Worm (Caenorhabditis elegans): ENCODE results near the gene srg-15.

srg-15 gene

ce11 chrII:8744555-8745448, 34.6 kb upstream of the srg-15 start:
- no peak for TF ChIP-seq lsy-2 (tag; optimal IDR thresholded peaks at IDR 0.05)
- no peak for TF ChIP-seq mep-1 (tag; optimal IDR thresholded peaks at IDR 0.05)
- no peak for TF ChIP-seq tbx-8 (GFP tag; optimal IDR thresholded peaks at IDR 0.05)
- no peak for TF ChIP-seq unc-39 (tag; optimal IDR thresholded peaks at IDR 0.05)
- TF ChIP-seq nhr-28 (tag; optimal IDR thresholded peaks at IDR 0.05): no peak
- no peak for TF ChIP-seq lin-32 (GFP tag; optimal IDR thresholded peaks at IDR 0.05)
- TF ChIP-seq pha-4 (tag; optimal IDR thresholded peaks at IDR 0.05): no peak
- no peak for TF ChIP-seq bed-3 (GFP tag; optimal IDR thresholded peaks at IDR 0.05)
- no peak for TF ChIP-seq cnd-1 (tag; optimal IDR thresholded peaks at IDR 0.05)
- TF ChIP-seq sptf-1 (tag; optimal IDR thresholded peaks at IDR 0.05): no peak
- TF ChIP-seq snpc-4 (tag; optimal IDR thresholded peaks at IDR 0.05): no peak
- TF ChIP-seq drap-1 (GFP tag; optimal IDR thresholded peaks at IDR 0.05): no peak
- TF ChIP-seq hlh-1 (tag; optimal IDR thresholded peaks at IDR 0.05): no peak

- peak; percentile 29 for TF ChIP-seq unc-120 (tag; optimal IDR thresholded peaks at IDR 0.05; ENCODE audit: poor library complexity, severe bottlenecking)
- no peak for TF ChIP-seq ceh-83 (GFP tag; optimal IDR thresholded peaks at IDR 0.05)
Observed at ce11 chrII:8743379-8744173, 33.4 kb upstream of the srg-15 start, which contains the start of gene mak-1. mak-1 (plus strand) TSS chrII:8744071.

ce11 chrII:8742972-8743371, 32.8 kb upstream of the srg-15 start:
- no peak for TF ChIP-seq unc-120 (tag; optimal IDR thresholded peaks at IDR 0.05; ENCODE audit: poor library complexity, severe bottlenecking)
- TF ChIP-seq mep-1 (tag; optimal IDR thresholded peaks at IDR 0.05): no peak
- no peak for TF ChIP-seq hlh-1 (tag; optimal IDR thresholded peaks at IDR 0.05)
- TF ChIP-seq unc-39 (tag; optimal IDR thresholded peaks at IDR 0.05): no peak
- TF ChIP-seq nhr-2 (tag; optimal IDR thresholded peaks at IDR 0.05): no peak
- TF ChIP-seq drap-1 (GFP tag; optimal IDR thresholded peaks at IDR 0.05): no peak
- TF ChIP-seq bed-3 (GFP tag; optimal IDR thresholded peaks at IDR 0.05): no peak
- no peak for TF ChIP-seq nhr-28 (tag; optimal IDR thresholded peaks at IDR 0.05)
- no peak for TF ChIP-seq ceh-43 (GFP tag; optimal IDR thresholded peaks at IDR 0.05)
- no peak for TF ChIP-seq cnd-1 (tag; optimal IDR thresholded peaks at IDR 0.05)
- TF ChIP-seq lin-13 (tag; optimal IDR thresholded peaks at IDR 0.05): no peak
- no peak for TF ChIP-seq sptf-1 (tag; optimal IDR thresholded peaks at IDR 0.05)
- no peak for TF ChIP-seq elt-1 (tag; optimal IDR thresholded peaks at IDR 0.05; ENCODE audit: borderline replicate concordance, insufficient read depth)
- no peak for TF ChIP-seq mls-2 (tag; optimal IDR thresholded peaks at IDR 0.05)
- no peak for TF ChIP-seq mab-5 (tag; optimal IDR thresholded peaks at IDR 0.05)
- TF ChIP-seq pha-4 (tag; optimal IDR thresholded peaks at IDR 0.05): no peak

- TF ChIP-seq ztf-11 (tag; optimal IDR thresholded peaks at IDR 0.05) (no peak), flh-1 (GFP tag; optimal IDR thresholded peaks at IDR 0.05) (no peak)
Observed at ce11 chrII:8742006-8742847, 32.0 kb upstream of the srg-15 start.

ce11 chrII:8741277-8741676, 31.1 kb upstream of the srg-15 start:
- TF ChIP-seq ztf-11 (tag; optimal IDR thresholded peaks at IDR 0.05) (no peak), cnd-1 (tag; optimal IDR thresholded peaks at IDR 0.05) (no peak), hlh-1 (tag; optimal IDR thresholded peaks at IDR 0.05) (peak; percentile 19), zip-8 (tag; optimal IDR thresholded peaks at IDR 0.05) (no peak), mep-1 (tag; optimal IDR thresholded peaks at IDR 0.05) (no peak), pha-4 (tag; optimal IDR thresholded peaks at IDR 0.05) (no peak), ceh-39 (tag; optimal IDR thresholded peaks at IDR 0.05) (no peak)

Data from whole organism, mixed stage, embryonic.